Fruit fly (Drosophila melanogaster) Kc167 (cell line): Measurements from ENCODE around the gene Gr64d.

ENCODE experiments used
- Myc ChIP-seq: fragments of >200 bp; optimal IDR thresholded peaks from 2 replicates; lab custom pipeline; 2017; ENCODE audit warnings: missing external identifiers
- Sin3A ChIP-seq: fragments of >200 bp; optimal IDR thresholded peaks from 2 replicates; lab custom pipeline; 2018; ENCODE audit warnings: missing external identifiers
- h ChIP-seq: fragments of >200 bp; optimal IDR thresholded peaks from 3 replicates; lab custom pipeline; 2018; ENCODE audit warnings: missing external identifiers
- insv ChIP-seq: fragments of >200 bp; optimal IDR thresholded peaks from 3 replicates; lab custom pipeline; 2018; ENCODE audit warnings: missing external identifiers
- psq ChIP-seq: fragments of >200 bp; optimal IDR thresholded peaks from 2 replicates; lab custom pipeline; 2017; ENCODE audit warnings: missing external identifiers
- ttk ChIP-seq: sonication (Bioruptor generic); optimal IDR thresholded peaks from 2 replicates; lab custom pipeline; 2017; ENCODE audit warnings: missing external identifiers

Gene Gr64d

DNA sequence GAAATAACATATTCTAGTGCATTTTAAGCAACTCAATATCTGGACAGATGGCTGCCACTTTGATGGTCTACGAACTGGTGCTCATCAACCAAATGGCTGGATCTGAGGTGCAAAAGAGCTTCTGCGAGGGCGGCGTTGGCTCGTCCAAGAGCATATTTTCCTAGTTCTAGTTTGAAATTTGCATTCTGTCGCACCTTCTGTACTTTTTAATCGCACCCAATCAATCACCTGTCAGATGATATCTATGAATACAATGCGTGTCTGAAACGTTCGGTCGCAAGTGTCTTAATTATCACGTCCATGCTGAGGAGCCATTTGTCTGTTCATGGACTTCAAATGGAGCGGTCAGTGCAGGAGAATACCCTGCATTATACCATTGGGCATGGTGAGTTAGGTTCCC, at the start of gene Gr64d, which contains the start of gene Gr64e:
Gene Gr64d (plus strand): TSS at position 301 of the 400 bp plus-strand sequence.
Gene Gr64e (plus strand): TSS at position 380 of the 400 bp plus-strand sequence.
- no peak for TF ChIP-seq Sin3A (lab: Kevin White, UChicago)
- TF ChIP-seq h = no peak
- no peak for TF ChIP-seq Myc (lab: Kevin White, UChicago)
- no peak for TF ChIP-seq psq (lab: Kevin White, UChicago)
- TF ChIP-seq ttk (lab: Kevin White, UChicago) = no peak
- no peak for TF ChIP-seq insv (lab: Kevin White, UChicago)

dm6 chr3L:3983466-3983946, 48.4 kb upstream of the Gr64d start, which contains the start of gene scrt:
Gene scrt, plus strand, starts transcription at chr3L:3983896.
- TF ChIP-seq ttk (lab: Kevin White, UChicago) = no peak

DNA sequence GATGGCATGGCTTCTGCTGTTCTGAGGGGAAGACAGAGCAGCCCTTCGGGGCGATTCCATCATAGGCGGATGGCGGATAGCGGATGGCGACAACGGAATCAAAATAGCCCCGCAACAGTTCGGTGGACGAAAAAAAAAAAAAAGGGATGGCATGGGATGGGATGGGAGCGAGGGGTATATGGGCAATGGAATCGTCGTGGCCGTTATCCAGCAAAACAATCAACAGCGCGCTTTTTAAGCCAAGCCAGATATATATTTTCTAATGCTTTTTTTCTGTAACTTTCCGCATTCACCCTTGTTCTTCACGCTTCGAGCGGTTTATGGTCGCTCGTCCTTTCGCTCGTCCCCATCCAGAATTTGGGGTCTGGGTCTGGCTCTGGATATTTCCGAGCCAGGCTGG, 36.3 kb upstream of the Gr64d start:
- TF ChIP-seq Sin3A (lab: Kevin White, UChicago) (no peak), psq (lab: Kevin White, UChicago) (no peak), ttk (lab: Kevin White, UChicago) (no peak), insv (lab: Kevin White, UChicago) (no peak), Myc (lab: Kevin White, UChicago) (no peak), h (no peak)

dm6 chr3L:4000711-4001110, 31.2 kb upstream of the Gr64d start:
- TF ChIP-seq insv (lab: Kevin White, UChicago) = no peak
- TF ChIP-seq Sin3A (lab: Kevin White, UChicago) = no peak
- no peak for TF ChIP-seq h
- TF ChIP-seq Myc (lab: Kevin White, UChicago) = no peak
- no peak for TF ChIP-seq psq (lab: Kevin White, UChicago)
- TF ChIP-seq ttk (lab: Kevin White, UChicago) = no peak

DNA sequence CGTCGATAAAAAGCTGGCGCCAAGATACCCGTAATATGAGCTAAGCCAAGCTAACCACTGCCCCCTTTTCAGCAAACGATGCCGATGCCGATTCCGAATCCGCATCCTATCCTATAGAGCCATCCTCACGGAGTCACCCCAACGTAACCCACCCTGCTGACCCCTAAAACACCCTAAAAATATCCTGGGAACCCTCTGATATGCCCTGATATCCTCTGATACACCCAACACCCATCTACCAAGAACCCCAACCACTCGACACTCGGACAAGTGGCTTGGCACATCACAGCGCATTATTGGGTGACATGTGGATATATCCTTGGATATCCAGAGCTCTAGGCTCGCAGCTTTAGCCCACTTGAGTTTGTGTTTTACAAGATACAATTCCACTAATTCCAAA, 30.4 kb upstream of the Gr64d start:
- TF ChIP-seq ttk (lab: Kevin White, UChicago) = no peak
- no peak for TF ChIP-seq psq (lab: Kevin White, UChicago)
- no peak for TF ChIP-seq h
- TF ChIP-seq Sin3A (lab: Kevin White, UChicago) = no peak
- no peak for TF ChIP-seq Myc (lab: Kevin White, UChicago)
- TF ChIP-seq insv (lab: Kevin White, UChicago) = no peak

DNA sequence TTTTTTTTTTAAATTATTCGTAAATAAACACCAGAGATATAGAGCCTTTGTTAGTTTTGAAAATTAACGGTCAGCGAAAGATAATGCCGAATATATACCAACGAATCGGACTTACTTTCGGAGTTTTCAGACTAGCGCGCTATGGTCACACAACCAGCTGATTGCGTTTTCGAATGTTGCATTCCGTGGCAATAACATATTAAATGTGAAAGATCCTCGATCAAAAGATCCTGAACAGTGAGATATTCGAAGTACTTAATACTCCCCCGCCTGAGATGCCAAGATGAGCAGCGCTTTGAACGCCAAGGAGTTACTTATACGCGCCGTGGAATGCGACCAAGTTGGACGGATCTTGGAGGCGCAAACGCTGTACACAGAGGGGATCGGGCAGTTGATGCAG, 28.5 kb upstream of the Gr64d start, which contains the start of gene CG14985:
Gene CG14985 (plus strand): TSS at position 159 of the 400 bp plus-strand sequence.
- TF ChIP-seq insv (lab: Kevin White, UChicago) = no peak
- no peak for TF ChIP-seq h
- TF ChIP-seq Sin3A (lab: Kevin White, UChicago) = no peak
- TF ChIP-seq Myc (lab: Kevin White, UChicago) = no peak
- TF ChIP-seq ttk (lab: Kevin White, UChicago) = no peak
- TF ChIP-seq psq (lab: Kevin White, UChicago) = no peak

DNA sequence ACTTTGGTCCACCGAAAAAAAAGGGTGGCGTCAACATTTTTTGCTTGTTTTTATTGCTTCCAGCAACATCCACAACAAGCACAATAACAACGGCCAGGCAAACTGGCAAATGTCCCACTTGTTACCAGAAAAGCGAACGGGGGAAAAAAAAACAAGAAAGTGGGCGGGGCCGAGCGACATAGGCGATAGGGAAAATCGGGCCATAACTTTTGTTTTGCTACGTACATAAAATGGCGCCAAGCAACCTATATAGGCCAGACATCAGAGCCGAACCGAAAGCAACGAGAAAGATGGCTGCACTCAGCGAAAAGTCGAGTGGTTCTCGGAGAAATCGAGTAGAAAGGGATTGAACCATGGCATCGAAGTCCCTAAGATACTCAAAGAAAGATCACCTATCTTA, 24.6 kb upstream of the Gr64d start:
- TF ChIP-seq h = no peak
- TF ChIP-seq ttk (lab: Kevin White, UChicago) = no peak
- no peak for TF ChIP-seq insv (lab: Kevin White, UChicago)

DNA sequence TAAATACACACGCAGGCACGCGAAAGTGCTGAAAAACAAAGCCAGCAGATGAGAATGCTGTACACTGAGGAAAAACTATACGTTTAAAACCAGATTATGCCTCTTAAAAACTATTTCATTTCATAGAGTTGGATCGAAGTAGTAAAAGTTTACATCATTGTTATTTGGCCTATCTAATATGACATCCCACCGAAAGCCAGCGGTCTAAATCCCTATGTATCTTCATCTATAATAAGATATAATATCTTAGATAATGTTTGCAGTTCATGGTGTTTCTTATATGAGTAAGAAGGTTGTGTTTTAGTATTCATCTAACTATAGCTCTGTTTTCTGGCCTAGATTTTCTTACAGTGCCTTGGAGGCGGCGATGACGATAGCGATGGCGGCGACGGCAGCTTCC, 21.7 kb upstream of the Gr64d start:
- no peak for TF ChIP-seq ttk (lab: Kevin White, UChicago)
- no peak for TF ChIP-seq Sin3A (lab: Kevin White, UChicago)
- TF ChIP-seq insv (lab: Kevin White, UChicago) = no peak
- TF ChIP-seq psq (lab: Kevin White, UChicago) = no peak
- no peak for TF ChIP-seq h
- no peak for TF ChIP-seq Myc (lab: Kevin White, UChicago)

- TF ChIP-seq Sin3A (lab: Kevin White, UChicago) = no peak
- TF ChIP-seq ttk (lab: Kevin White, UChicago) = no peak
- no peak for TF ChIP-seq psq (lab: Kevin White, UChicago)
Measured at dm6 chr3L:4014349-4014748, 17.5 kb upstream of the Gr64d start.

dm6 chr3L:4016754-4017153, 15.1 kb upstream of the Gr64d start:
- TF ChIP-seq ttk (lab: Kevin White, UChicago) (no peak), h (no peak), insv (lab: Kevin White, UChicago) (no peak), psq (lab: Kevin White, UChicago) (no peak), Myc (lab: Kevin White, UChicago) (no peak), Sin3A (lab: Kevin White, UChicago) (no peak)

dm6 chr3L:4018228-4018928, 13.5 kb upstream of the Gr64d start, which contains the start of gene FoxL1:
Gene FoxL1, plus strand, starts transcription at chr3L:4018878.
- TF ChIP-seq ttk (lab: Kevin White, UChicago) (no peak), insv (lab: Kevin White, UChicago) (no peak), Myc (lab: Kevin White, UChicago) (no peak), psq (lab: Kevin White, UChicago) (no peak), Sin3A (lab: Kevin White, UChicago) (no peak), h (no peak)

dm6 chr3L:4021260-4021831, 10.5 kb upstream of the Gr64d start, which contains the start of gene Mul1:
Gene Mul1, plus strand, starts transcription at chr3L:4021457.
- TF ChIP-seq h (no peak), ttk (lab: Kevin White, UChicago) (no peak), Myc (lab: Kevin White, UChicago) (no peak), Sin3A (lab: Kevin White, UChicago) (no peak), insv (lab: Kevin White, UChicago) (no peak), psq (lab: Kevin White, UChicago) (no peak)
